Worm (Caenorhabditis elegans) whole organism, L4 larva: ENCODE measurements around the gene ceeh-2.
A peak's percentile ranks its signal among the peaks of the same experiment; 100 is the strongest.

ENCODE experiments used
- D1046.2 ChIP-seq: fragments of 200-800 bp; sonication (Bioruptor generic); IDR thresholded peaks from 2 replicates; pipeline ENCODE4 v1.3.6; 2022; ENCODE audit warnings: missing genetic modification characterization, missing compliant biosample characterization
- F44E2.7 ChIP-seq: fragments of 200-800 bp; sonication (Bioruptor generic); IDR thresholded peaks from 2 replicates; pipeline ENCODE4 v2.1.2; 2022; ENCODE audit warnings: missing genetic modification characterization, missing compliant biosample characterization
- R02D3.7 ChIP-seq: fragments of 150-350 bp; sonication (generic microtip); optimal IDR thresholded peaks from 3 replicates; lab custom pipeline; 2014; ENCODE audit warnings: missing biosample characterization, missing genetic modification characterization
- T20F7.1 ChIP-seq: fragments of 200-800 bp; sonication (Bioruptor generic); optimal IDR thresholded peaks from 2 replicates; lab custom pipeline; 2018; ENCODE audit warnings: mild to moderate bottlenecking, missing genetic modification characterization, missing compliant biosample characterization
- Y105C5A.15 ChIP-seq: fragments of 200-800 bp; sonication (Bioruptor generic); IDR thresholded peaks from 2 replicates; pipeline ENCODE4 v1.3.6; 2022; ENCODE audit warnings: missing genetic modification characterization, missing compliant biosample characterization
- ZK546.5 ChIP-seq, 2 experiments: sonication (generic microtip); optimal IDR thresholded peaks; 2 replicates each; lab custom pipeline; 2017; ENCODE audit warnings: missing biosample characterization in 2 of 2, missing genetic modification characterization in 2 of 2
- aha-1 ChIP-seq: fragments of 150-350 bp; peaks from one replicate; lab custom pipeline; 2014; ENCODE audit warnings: missing biosample characterization, missing genetic modification characterization
- arid-1 ChIP-seq: fragments of 200-800 bp; sonication (Bioruptor generic); conservative IDR thresholded peaks from 2 replicates; pipeline ENCODE4 v1.3.6; 2022; ENCODE audit warnings: missing genetic modification reagents, missing genetic modification characterization, missing compliant biosample characterization
- attf-4 ChIP-seq: sonication (generic microtip); optimal IDR thresholded peaks from 3 replicates; lab custom pipeline; 2017; ENCODE audit warnings: missing biosample characterization, missing genetic modification characterization
- ceh-28 ChIP-seq: fragments of 150-350 bp; optimal IDR thresholded peaks from 2 replicates; lab custom pipeline; 2014; ENCODE audit warnings: missing biosample characterization, missing genetic modification reagents, missing genetic modification characterization
- ceh-32 ChIP-seq: sonication (generic microtip); optimal IDR thresholded peaks from 2 replicates; lab custom pipeline; 2016; ENCODE audit warnings: mild to moderate bottlenecking, missing genetic modification characterization, missing compliant biosample characterization; ENCODE audit not compliant: poor library complexity
- ceh-44 ChIP-seq: fragments of 200-800 bp; sonication (Bioruptor generic); IDR thresholded peaks from 2 replicates; pipeline ENCODE4 v1.3.6; 2022; ENCODE audit warnings: missing genetic modification reagents, missing genetic modification characterization, missing compliant biosample characterization
- cey-2 ChIP-seq: sonication (generic microtip); optimal IDR thresholded peaks from 3 replicates; lab custom pipeline; 2017; ENCODE audit warnings: missing genetic modification characterization, mild to moderate bottlenecking, missing compliant biosample characterization, antibody characterized with exemption, borderline replicate concordance; ENCODE audit not compliant: insufficient read depth
- ctbp-1 ChIP-seq: fragments of 200-800 bp; sonication (Bioruptor generic); IDR thresholded peaks from 2 replicates; pipeline ENCODE4 v1.3.6; 2022; ENCODE audit warnings: missing genetic modification reagents, missing genetic modification characterization, missing compliant biosample characterization
- daf-16 ChIP-seq, 3 experiments: sonication (generic microtip); optimal IDR thresholded peaks; 2 replicates each; lab custom pipeline; 2016 to 2017; ENCODE audit warnings: missing genetic modification characterization in 3 of 3, missing genetic modification reagents in 3 of 3, mild to moderate bottlenecking in 2 of 3, missing compliant biosample characterization in 2 of 3, missing biosample characterization in 1 of 3, moderate library complexity in 1 of 3
- dmd-6 ChIP-seq: fragments of 200-800 bp; sonication (Bioruptor generic); IDR thresholded peaks from 2 replicates; pipeline ENCODE4 v1.3.6; 2022; ENCODE audit warnings: missing genetic modification reagents, missing genetic modification characterization, missing compliant biosample characterization
- dpl-1 ChIP-seq: fragments of 150-350 bp; optimal IDR thresholded peaks from 2 replicates; lab custom pipeline; 2014; ENCODE audit warnings: missing biosample characterization, missing genetic modification reagents, missing genetic modification characterization
- duxl-1 ChIP-seq: sonication (generic microtip); optimal IDR thresholded peaks from 2 replicates; lab custom pipeline; 2016; ENCODE audit warnings: mild to moderate bottlenecking, missing genetic modification characterization, moderate library complexity, missing compliant biosample characterization; ENCODE audit not compliant: poor library complexity
- fos-1 ChIP-seq: fragments of 150-350 bp; optimal IDR thresholded peaks from 2 replicates; lab custom pipeline; 2014; ENCODE audit warnings: missing biosample characterization, missing genetic modification characterization
- hlh-30 ChIP-seq: sonication (generic microtip); optimal IDR thresholded peaks from 2 replicates; lab custom pipeline; 2017; ENCODE audit warnings: antibody characterized with exemption, mild to moderate bottlenecking, missing genetic modification characterization, missing compliant biosample characterization; ENCODE audit not compliant: insufficient read depth
- lin-1 ChIP-seq: fragments of 200-800 bp; sonication (Bioruptor generic); IDR thresholded peaks from 2 replicates; pipeline ENCODE4 v1.3.6; 2022; ENCODE audit warnings: missing genetic modification reagents, missing genetic modification characterization, missing compliant biosample characterization
- lin-15B ChIP-seq: fragments of 150-350 bp; sonication (generic microtip); optimal IDR thresholded peaks from 3 replicates; lab custom pipeline; 2014; ENCODE audit warnings: missing biosample characterization, missing genetic modification characterization
- lin-38 ChIP-seq: fragments of 200-800 bp; sonication (Bioruptor generic); IDR thresholded peaks from 2 replicates; pipeline ENCODE4 v1.3.6; 2022; ENCODE audit warnings: missing genetic modification reagents, missing genetic modification characterization, missing compliant biosample characterization
- lin-39 ChIP-seq: fragments of 150-350 bp; optimal IDR thresholded peaks from 2 replicates; lab custom pipeline; 2014; ENCODE audit warnings: missing biosample characterization, missing genetic modification reagents, missing genetic modification characterization
- lir-3 ChIP-seq: sonication (generic microtip); optimal IDR thresholded peaks from 2 replicates; lab custom pipeline; 2016; ENCODE audit warnings: mild to moderate bottlenecking, missing genetic modification characterization, missing compliant biosample characterization
- lsy-2 ChIP-seq, 2 experiments: fragments of 150-350 bp in 1 of 2; sonication (generic microtip) in 1 of 2; optimal IDR thresholded peaks; 2 replicates each; lab custom pipeline; 2014 to 2017; ENCODE audit warnings: missing biosample characterization in 2 of 2, missing genetic modification characterization in 2 of 2
- madf-5 ChIP-seq, 2 experiments: fragments of 200-800 bp; sonication (Bioruptor generic); IDR thresholded peaks; 2 replicates each; pipeline ENCODE4 v1.3.6; 2022; ENCODE audit warnings: missing compliant biosample characterization in 2 of 2, missing genetic modification characterization in 2 of 2
- mdl-1 ChIP-seq, 2 experiments: fragments of 150-350 bp in 1 of 2; sonication (generic microtip) in 1 of 2; optimal IDR thresholded peaks; 2 replicates each; lab custom pipeline; 2014 to 2017; ENCODE audit warnings: missing biosample characterization in 2 of 2, missing genetic modification characterization in 2 of 2
- mdt-29 ChIP-seq: fragments of 200-800 bp; sonication (Bioruptor generic); IDR thresholded peaks from 2 replicates; pipeline ENCODE4 v1.3.6; 2022; ENCODE audit warnings: missing genetic modification reagents, missing genetic modification characterization, missing compliant biosample characterization
- mxl-2 ChIP-seq: fragments of 200-800 bp; sonication (Bioruptor generic); conservative IDR thresholded peaks from 2 replicates; pipeline ENCODE4 v1.3.6; 2022; ENCODE audit warnings: missing genetic modification reagents, missing genetic modification characterization, missing compliant biosample characterization
- nhr-10 ChIP-seq: fragments of 150-350 bp; optimal IDR thresholded peaks from 2 replicates; lab custom pipeline; 2014; ENCODE audit warnings: missing biosample characterization, missing genetic modification characterization
- nhr-11 ChIP-seq: fragments of 150-350 bp; optimal IDR thresholded peaks from 2 replicates; lab custom pipeline; 2014; ENCODE audit warnings: missing biosample characterization, missing genetic modification characterization
- nhr-237 ChIP-seq: sonication (generic microtip); optimal IDR thresholded peaks from 2 replicates; lab custom pipeline; 2017; ENCODE audit warnings: missing biosample characterization, missing genetic modification characterization
- nhr-28 ChIP-seq: fragments of 150-350 bp; optimal IDR thresholded peaks from 2 replicates; lab custom pipeline; 2014; ENCODE audit warnings: missing biosample characterization, missing genetic modification characterization
- nhr-48 ChIP-seq: sonication (generic microtip); optimal IDR thresholded peaks from 2 replicates; lab custom pipeline; 2016; ENCODE audit warnings: mild to moderate bottlenecking, missing genetic modification characterization, missing compliant biosample characterization
- nhr-77 ChIP-seq: fragments of 150-350 bp; optimal IDR thresholded peaks from 2 replicates; lab custom pipeline; 2014; ENCODE audit warnings: missing biosample characterization, missing genetic modification characterization
- pha-4 ChIP-seq, 2 experiments: fragments of 150-350 bp in 1 of 2; fragments of 200-800 bp in 1 of 2; sonication (Bioruptor generic) in 1 of 2; IDR thresholded peaks in 1 of 2; optimal IDR thresholded peaks in 1 of 2; 2 replicates each; pipeline versions ENCODE4 v1.3.6 to Lab custom; 2014 to 2022; ENCODE audit warnings: missing genetic modification characterization in 2 of 2, missing genetic modification reagents in 2 of 2, missing biosample characterization in 1 of 2, missing compliant biosample characterization in 1 of 2
- php-3 ChIP-seq: fragments of 200-800 bp; sonication (Bioruptor generic); IDR thresholded peaks from 2 replicates; pipeline ENCODE4 v1.3.6; 2022; ENCODE audit warnings: missing genetic modification reagents, missing genetic modification characterization, missing compliant biosample characterization
- pqm-1 ChIP-seq: sonication (generic microtip); optimal IDR thresholded peaks from 2 replicates; lab custom pipeline; 2017; ENCODE audit warnings: missing biosample characterization, missing genetic modification characterization
- sdz-12 ChIP-seq: fragments of 200-800 bp; sonication (Bioruptor generic); optimal IDR thresholded peaks from 2 replicates; lab custom pipeline; 2018; ENCODE audit warnings: mild to moderate bottlenecking, missing genetic modification characterization, missing compliant biosample characterization
- set-16 ChIP-seq: fragments of 200-800 bp; sonication (Bioruptor generic); IDR thresholded peaks from 2 replicates; pipeline ENCODE4 v1.3.6; 2022; ENCODE audit warnings: missing genetic modification reagents, missing genetic modification characterization, missing compliant biosample characterization
- snpc-1.2 ChIP-seq: fragments of 200-800 bp; sonication (Bioruptor generic); IDR thresholded peaks from 2 replicates; pipeline ENCODE4 v1.3.6; 2022; ENCODE audit warnings: missing genetic modification reagents, missing genetic modification characterization, missing compliant biosample characterization
- snpc-4 ChIP-seq: fragments of 150-350 bp; optimal IDR thresholded peaks from 2 replicates; lab custom pipeline; 2014; ENCODE audit warnings: missing biosample characterization, missing genetic modification characterization
- unc-130 ChIP-seq: sonication (generic microtip); optimal IDR thresholded peaks from 2 replicates; lab custom pipeline; 2016; ENCODE audit warnings: missing genetic modification reagents, missing genetic modification characterization, missing compliant biosample characterization
- unc-62 ChIP-seq, 3 experiments: fragments of 150-350 bp in 1 of 3; sonication (generic microtip); optimal IDR thresholded peaks in 2 of 3; peaks in 1 of 3; 1 replicate in 1 of 3; 2 replicates in 2 of 3; lab custom pipeline; 2014 to 2017; ENCODE audit warnings: missing biosample characterization in 3 of 3, missing genetic modification characterization in 3 of 3, missing genetic modification reagents in 3 of 3, missing genotype in 1 of 3
- zag-1 ChIP-seq: fragments of 150-350 bp; optimal IDR thresholded peaks from 2 replicates; lab custom pipeline; 2014; ENCODE audit warnings: missing biosample characterization, missing genetic modification characterization
- zip-2 ChIP-seq: fragments of 150-350 bp; optimal IDR thresholded peaks from 2 replicates; lab custom pipeline; 2014; ENCODE audit warnings: missing biosample characterization, missing genetic modification characterization

ceeh-2 gene

ce11 chrV:10399290-10399689 lies 41.6 kb upstream of the ceeh-2 start (continued):
- TF ChIP-seq sdz-12 (GFP tag; lab: Kevin White, UChicago) = no peak
- TF ChIP-seq F44E2.7 (GFP tag; lab: Robert Waterston, UW) = no peak
- TF ChIP-seq dmd-6 = peak; percentile 93
- TF ChIP-seq zip-2 (tag; lab: Kevin White, UChicago) = no peak
- no peak for TF ChIP-seq T20F7.1 (GFP tag; lab: Kevin White, UChicago)
- TF ChIP-seq aha-1 (tag; lab: Kevin White, UChicago) = peak; percentile 56
- no peak for TF ChIP-seq ceh-32 (tag; lab: Kevin White, UChicago)
- 0 out of 2 replicates have a peak, but pooled peaks have one; percentile 24 for TF ChIP-seq pha-4 (GFP tag; IDR thresholded peaks at IDR 0.05; lab: Robert Waterston, UW)
- no peak for TF ChIP-seq pha-4 (tag; optimal IDR thresholded peaks at IDR 0.05; lab: Kevin White, UChicago)
- no peak for TF ChIP-seq D1046.2 (GFP tag; lab: Robert Waterston, UW)
- peak; percentile 69 for TF ChIP-seq hlh-30 (tag; lab: Kevin White, UChicago)
- TF ChIP-seq set-16 (GFP tag; lab: Robert Waterston, UW) = no peak
- TF ChIP-seq duxl-1 (tag; lab: Kevin White, UChicago) = no peak
- TF ChIP-seq mxl-2 (GFP tag; lab: Robert Waterston, UW) = no peak
- no peak for TF ChIP-seq nhr-11 (tag; lab: Kevin White, UChicago)
- peak; percentile 90 for TF ChIP-seq nhr-28 (tag; lab: Kevin White, UChicago)
- no peak for TF ChIP-seq Y105C5A.15 (GFP tag; lab: Robert Waterston, UW)
- no peak for TF ChIP-seq snpc-1.2

- TF ChIP-seq fos-1 (tag; lab: Kevin White, UChicago) = no peak
- no peak for TF ChIP-seq nhr-10 (tag; lab: Kevin White, UChicago)
- TF ChIP-seq lir-3 (tag; lab: Kevin White, UChicago) = no peak
- TF ChIP-seq nhr-28 (tag; lab: Kevin White, UChicago) = peak; percentile 68
- TF ChIP-seq zag-1 (tag; lab: Kevin White, UChicago) = no peak
- TF ChIP-seq aha-1 (tag; lab: Kevin White, UChicago) = no peak
- TF ChIP-seq ZK546.5 (tag; optimal IDR thresholded peaks at IDR 0.05; lab: Kevin White, UChicago) = no peak
- TF ChIP-seq daf-16 (GFP tag; optimal IDR thresholded peaks at IDR 0.05; lab: Kevin White, UChicago) = no peak
- peak; percentile 39 for TF ChIP-seq daf-16 (tag; optimal IDR thresholded peaks at IDR 0.05; lab: Kevin White, UChicago)
- TF ChIP-seq dmd-6 = peak; percentile 63
- no peak for TF ChIP-seq nhr-48
- TF ChIP-seq unc-62 (GFP tag; optimal IDR thresholded peaks at IDR 0.05 in 1 of 2; lab: Kevin White, UChicago) = peak in 1 of 2 experiments; percentile 89
- no peak for TF ChIP-seq unc-62 (tag; optimal IDR thresholded peaks at IDR 0.05; lab: Kevin White, UChicago)
- no peak for TF ChIP-seq lin-38 (GFP tag; lab: Robert Waterston, UW)
- peak; percentile 33 for TF ChIP-seq nhr-77 (tag; lab: Kevin White, UChicago)
- TF ChIP-seq lin-1 (GFP tag; lab: Robert Waterston, UW) = no peak
- no peak for TF ChIP-seq unc-130 (GFP tag; lab: Kevin White, UChicago)
- no peak for TF ChIP-seq snpc-4 (tag; lab: Kevin White, UChicago)
- no peak for TF ChIP-seq arid-1 (GFP tag; lab: Robert Waterston, UW)
- TF ChIP-seq ceh-44 (GFP tag; lab: Robert Waterston, UW) = no peak
- no peak for TF ChIP-seq duxl-1 (tag; lab: Kevin White, UChicago)
- no peak for TF ChIP-seq sdz-12 (GFP tag; lab: Kevin White, UChicago)
- no peak for TF ChIP-seq ceh-32 (tag; lab: Kevin White, UChicago)
- no peak for TF ChIP-seq ctbp-1 (GFP tag; lab: Robert Waterston, UW)
- peak; percentile 2 for TF ChIP-seq hlh-30 (tag; lab: Kevin White, UChicago)
- TF ChIP-seq madf-5 (GFP tag; IDR thresholded peaks at IDR 0.05; lab: Robert Waterston, UW) = no peak
- no peak for TF ChIP-seq set-16 (GFP tag; lab: Robert Waterston, UW)
- TF ChIP-seq pqm-1 = peak; percentile 74
- no peak for TF ChIP-seq lin-39 (tag; lab: Kevin White, UChicago)
- no peak for TF ChIP-seq mdl-1 (tag; optimal IDR thresholded peaks at IDR 0.05; lab: Kevin White, UChicago)
- no peak for TF ChIP-seq lsy-2 (tag; optimal IDR thresholded peaks at IDR 0.05; lab: Kevin White, UChicago)
- no peak for TF ChIP-seq lin-15B (tag; lab: Kevin White, UChicago)
- TF ChIP-seq cey-2 (tag; lab: Kevin White, UChicago) = no peak
- no peak for TF ChIP-seq nhr-237
- no peak for TF ChIP-seq dpl-1 (GFP tag; lab: Kevin White, UChicago)
- TF ChIP-seq attf-4 = no peak
- TF ChIP-seq T20F7.1 (GFP tag; lab: Kevin White, UChicago) = no peak
- TF ChIP-seq php-3 (GFP tag; lab: Robert Waterston, UW) = no peak
- no peak for TF ChIP-seq mdt-29
- TF ChIP-seq R02D3.7 = no peak
- TF ChIP-seq ceh-28 (tag; lab: Kevin White, UChicago) = no peak
These were observed 40.7 kb upstream of the ceeh-2 start, which contains the start of gene ugt-2 for ce11 chrV:10398431-10398830. Gene ugt-2, plus strand, starts transcription at chrV:10398801.
